Worm (Caenorhabditis elegans): Measurements from ENCODE around the gene ile-2.
A peak's percentile ranks its signal among the peaks of the same experiment; 100 is the strongest.

The ile-2 gene

ce11 chrX:806515-806914 lies 38.1 kb downstream of the ile-2 start (continued):
- peak; percentile 98 for TF ChIP-seq nhr-71 (tag; optimal IDR thresholded peaks at IDR 0.05)

- TF ChIP-seq unc-98 (GFP tag; IDR thresholded peaks at IDR 0.05): no peak
- no peak for TF ChIP-seq elt-3 (tag; optimal IDR thresholded peaks at IDR 0.05)
- TF ChIP-seq lir-3 (tag; optimal IDR thresholded peaks at IDR 0.05; ENCODE audit: poor library complexity): no peak
- no peak for TF ChIP-seq rnt-1 (tag; optimal IDR thresholded peaks at IDR 0.05)
Measured at ce11 chrX:810694-811093, 42.3 kb downstream of the ile-2 start, which contains the start of gene F25E2.2. Gene F25E2.2, minus strand, starts transcription at chrX:810794.

ce11 chrX:812264-812663 lies 43.9 kb downstream of the ile-2 start:
- no peak for TF ChIP-seq C04F5.9 (tag; optimal IDR thresholded peaks at IDR 0.05)
- TF ChIP-seq tlp-1 (tag; optimal IDR thresholded peaks at IDR 0.05): no peak
- TF ChIP-seq nhr-11 (tag; optimal IDR thresholded peaks at IDR 0.05): no peak
- no peak for TF ChIP-seq dsc-1 (tag; optimal IDR thresholded peaks at IDR 0.05)
- TF ChIP-seq ama-1 (optimal IDR thresholded peaks at IDR 0.05): no peak
- TF ChIP-seq lin-39 (tag; optimal IDR thresholded peaks at IDR 0.05): no peak
- peak; percentile 36 for TF ChIP-seq pag-3 (tag; optimal IDR thresholded peaks at IDR 0.05; ENCODE audit: borderline replicate concordance, insufficient read depth)
- TF ChIP-seq nhr-12 (tag; optimal IDR thresholded peaks at IDR 0.05): no peak
- no peak for TF ChIP-seq elt-2 (tag; optimal IDR thresholded peaks at IDR 0.05)
- no peak for TF ChIP-seq jun-1 (tag; optimal IDR thresholded peaks at IDR 0.05)
- no peak for TF ChIP-seq swsn-7 (tag; optimal IDR thresholded peaks at IDR 0.05)
- TF ChIP-seq ces-1 (GFP tag; optimal IDR thresholded peaks at IDR 0.05): no peak
- no peak for TF ChIP-seq ceh-82 (tag; optimal IDR thresholded peaks at IDR 0.05)
- no peak for TF ChIP-seq hlh-4 (tag; optimal IDR thresholded peaks at IDR 0.05)
- TF ChIP-seq elt-3 (tag; optimal IDR thresholded peaks at IDR 0.05): no peak
- no peak for TF ChIP-seq efl-1 (optimal IDR thresholded peaks at IDR 0.05)
- TF ChIP-seq efl-1 (GFP tag; optimal IDR thresholded peaks at IDR 0.05 in 1 of 2): no peak
- TF ChIP-seq aly-2 (tag; optimal IDR thresholded peaks at IDR 0.05): no peak
- TF ChIP-seq nhr-77 (tag; optimal IDR thresholded peaks at IDR 0.05): no peak
- TF ChIP-seq lin-35 (GFP tag; optimal IDR thresholded peaks at IDR 0.05): no peak
- TF ChIP-seq nhr-71 (tag; optimal IDR thresholded peaks at IDR 0.05): peak; percentile 47
- TF ChIP-seq lin-14 (GFP tag; optimal IDR thresholded peaks at IDR 0.05): peak; percentile 42
- no peak for TF ChIP-seq sptf-1 (tag; optimal IDR thresholded peaks at IDR 0.05)
- no peak for TF ChIP-seq tbx-2 (tag; optimal IDR thresholded peaks at IDR 0.05)
- TF ChIP-seq snu-23 (GFP tag; optimal IDR thresholded peaks at IDR 0.05): peak; percentile 13
- no peak for TF ChIP-seq nhr-20 (tag; optimal IDR thresholded peaks at IDR 0.05)
- TF ChIP-seq C34B4.2 (tag; optimal IDR thresholded peaks at IDR 0.05): no peak
- no peak for TF ChIP-seq skn-1 (tag; optimal IDR thresholded peaks at IDR 0.05)
- TF ChIP-seq nhr-237 (tag; optimal IDR thresholded peaks at IDR 0.05): no peak
- no peak for TF ChIP-seq ztf-4 (tag; optimal IDR thresholded peaks at IDR 0.05)
- 0 out of 2 replicates have a peak, but pooled peaks have one; percentile 27 for TF ChIP-seq nhr-19 (GFP tag; conservative IDR thresholded peaks at IDR 0.05)
- no peak for TF ChIP-seq pqm-1 (tag; optimal IDR thresholded peaks at IDR 0.05)
- TF ChIP-seq C16A3.4 (tag; optimal IDR thresholded peaks at IDR 0.05): no peak
- no peak for TF ChIP-seq ceh-90 (tag; optimal IDR thresholded peaks at IDR 0.05)
- TF ChIP-seq unc-62 (GFP tag; optimal IDR thresholded peaks at IDR 0.05): no peak
- TF ChIP-seq fkh-4 (tag; optimal IDR thresholded peaks at IDR 0.05; ENCODE audit: borderline replicate concordance): no peak
- TF ChIP-seq unc-30 (tag; optimal IDR thresholded peaks at IDR 0.05): no peak
- TF ChIP-seq mef-2 (tag; optimal IDR thresholded peaks at IDR 0.05): no peak
- peak; percentile 59 for TF ChIP-seq rnt-1 (tag; optimal IDR thresholded peaks at IDR 0.05)
- TF ChIP-seq lin-13 (GFP tag; optimal IDR thresholded peaks at IDR 0.05): no peak
